Worm (Caenorhabditis elegans) whole organism, young adult: ENCODE measurements around the gene rrf-3.

Source experiments
- B0019.2 ChIP-seq: fragments of 200-800 bp; sonication (Bioruptor generic); conservative IDR thresholded peaks from 2 replicates; pipeline ENCODE4 v1.3.6; 2022; ENCODE audit warnings: missing genetic modification reagents, missing genetic modification characterization, missing compliant biosample characterization
- B0336.3 ChIP-seq: fragments of 200-800 bp; sonication (Bioruptor generic); IDR thresholded peaks from 2 replicates; pipeline ENCODE4 v1.3.6; 2022; ENCODE audit warnings: missing genetic modification characterization, missing compliant biosample characterization
- F10E7.11 ChIP-seq: sonication (generic microtip); optimal IDR thresholded peaks from 2 replicates; lab custom pipeline; 2017; ENCODE audit warnings: mild to moderate bottlenecking, missing genetic modification characterization, moderate library complexity, missing compliant biosample characterization
- F55B11.4 ChIP-seq: sonication (generic microtip); optimal IDR thresholded peaks from 2 replicates; lab custom pipeline; 2016; ENCODE audit warnings: missing compliant biosample characterization, missing genetic modification characterization, borderline replicate concordance; ENCODE audit not compliant: insufficient read depth
- K12H6.12 ChIP-seq: fragments of 200-800 bp; sonication (Bioruptor generic); optimal IDR thresholded peaks from 2 replicates; lab custom pipeline; 2018; ENCODE audit warnings: mild to moderate bottlenecking, missing genetic modification characterization, missing compliant biosample characterization
- T26A5.8 ChIP-seq: sonication (generic microtip); optimal IDR thresholded peaks from 2 replicates; lab custom pipeline; 2016; ENCODE audit warnings: missing genetic modification characterization, missing compliant biosample characterization
- ama-1 ChIP-seq, 3 experiments: fragments of 150-350 bp in 1 of 3; sonication (generic microtip) in 2 of 3; optimal IDR thresholded peaks; 2 replicates each; lab custom pipeline; 2014 to 2018; ENCODE audit warnings: missing biosample characterization in 2 of 3, missing genetic modification characterization in 2 of 3, missing genetic modification reagents in 2 of 3
- aptf-2 ChIP-seq: fragments of 200-800 bp; sonication (Bioruptor generic); conservative IDR thresholded peaks from 2 replicates; pipeline ENCODE4 v1.3.6; 2022; ENCODE audit warnings: missing genetic modification reagents, missing genetic modification characterization, missing compliant biosample characterization
- atf-7 ChIP-seq: sonication (generic microtip); optimal IDR thresholded peaks from 2 replicates; lab custom pipeline; 2017; ENCODE audit warnings: mild to moderate bottlenecking, missing genetic modification characterization, missing compliant biosample characterization
- athp-1 ChIP-seq: sonication (generic microtip); optimal IDR thresholded peaks from 2 replicates; lab custom pipeline; 2017; ENCODE audit warnings: mild to moderate bottlenecking, missing genetic modification characterization, missing compliant biosample characterization
- attf-3 ChIP-seq: fragments of 200-800 bp; sonication (Bioruptor generic); conservative IDR thresholded peaks from 2 replicates; pipeline ENCODE4 v1.3.6; 2022; ENCODE audit warnings: missing genetic modification reagents, missing genetic modification characterization, missing compliant biosample characterization
- attf-5 ChIP-seq: fragments of 200-800 bp; sonication (Bioruptor generic); optimal IDR thresholded peaks from 2 replicates; lab custom pipeline; 2018; ENCODE audit warnings: mild to moderate bottlenecking, missing genetic modification characterization, missing compliant biosample characterization
- ccch-3 ChIP-seq: fragments of 200-800 bp; sonication (Bioruptor generic); optimal IDR thresholded peaks from 2 replicates; lab custom pipeline; 2018; ENCODE audit warnings: mild to moderate bottlenecking, missing genetic modification characterization, missing compliant biosample characterization
- cebp-1 ChIP-seq, 2 experiments: fragments of 200-800 bp in 1 of 2; sonication (Bioruptor generic) in 1 of 2; sonication (generic microtip) in 1 of 2; IDR thresholded peaks in 1 of 2; optimal IDR thresholded peaks in 1 of 2; 2 replicates each; pipeline versions ENCODE4 v1.3.6 to Lab custom; 2017 to 2022; ENCODE audit warnings: missing compliant biosample characterization in 2 of 2, missing genetic modification characterization in 2 of 2, mild to moderate bottlenecking in 1 of 2, missing genetic modification reagents in 1 of 2, moderate library complexity in 1 of 2
- ceh-100 ChIP-seq: fragments of 200-800 bp; sonication (Bioruptor generic); IDR thresholded peaks from 2 replicates; pipeline ENCODE4 v1.3.6; 2022; ENCODE audit warnings: missing genetic modification reagents, missing genetic modification characterization, missing compliant biosample characterization
- ceh-27 ChIP-seq: fragments of 200-800 bp; sonication (Bioruptor generic); optimal IDR thresholded peaks from 2 replicates; lab custom pipeline; 2018; ENCODE audit warnings: mild to moderate bottlenecking, missing genetic modification characterization, moderate library complexity, missing compliant biosample characterization
- ceh-58 ChIP-seq: fragments of 200-800 bp; sonication (Bioruptor generic); IDR thresholded peaks from 2 replicates; pipeline ENCODE4 v1.3.6; 2022; ENCODE audit warnings: missing genetic modification characterization, missing compliant biosample characterization
- ceh-91 ChIP-seq: fragments of 200-800 bp; sonication (Bioruptor generic); IDR thresholded peaks from 2 replicates; pipeline ENCODE4 v1.3.6; 2022; ENCODE audit warnings: missing genetic modification reagents, missing genetic modification characterization, missing compliant biosample characterization
- dpl-1 ChIP-seq: fragments of 150-350 bp; optimal IDR thresholded peaks from 2 replicates; lab custom pipeline; 2014; ENCODE audit warnings: missing biosample characterization, missing genetic modification reagents, missing genetic modification characterization
- egl-44 ChIP-seq: fragments of 200-800 bp; sonication (Bioruptor generic); IDR thresholded peaks from 2 replicates; pipeline ENCODE4 v1.3.6; 2022; ENCODE audit warnings: missing genetic modification reagents, missing genetic modification characterization, missing compliant biosample characterization
- ets-4 ChIP-seq: fragments of 200-800 bp; sonication (Bioruptor generic); optimal IDR thresholded peaks from 2 replicates; lab custom pipeline; 2018; ENCODE audit warnings: mild to moderate bottlenecking, missing genetic modification characterization, missing compliant biosample characterization
- fkh-3 ChIP-seq: sonication (generic microtip); optimal IDR thresholded peaks from 2 replicates; lab custom pipeline; 2016; ENCODE audit warnings: mild to moderate bottlenecking, missing genetic modification characterization, missing compliant biosample characterization
- gei-17 ChIP-seq: fragments of 200-800 bp; sonication (Bioruptor generic); optimal IDR thresholded peaks from 2 replicates; lab custom pipeline; 2018; ENCODE audit warnings: mild to moderate bottlenecking, missing genetic modification characterization, missing compliant biosample characterization
- hlh-26 ChIP-seq: fragments of 200-800 bp; sonication (Bioruptor generic); conservative IDR thresholded peaks from 2 replicates; pipeline ENCODE4 v1.3.6; 2022; ENCODE audit warnings: missing genetic modification reagents, missing genetic modification characterization, missing compliant biosample characterization
- hmg-1.2 ChIP-seq: fragments of 200-800 bp; sonication (Bioruptor generic); IDR thresholded peaks from 2 replicates; pipeline ENCODE4 v1.3.6; 2022; ENCODE audit warnings: missing genetic modification reagents, missing genetic modification characterization, missing compliant biosample characterization
- hmg-20 ChIP-seq: fragments of 200-800 bp; sonication (Bioruptor generic); IDR thresholded peaks from 2 replicates; pipeline ENCODE4 v1.3.6; 2022; ENCODE audit warnings: missing genetic modification reagents, missing genetic modification characterization, missing compliant biosample characterization
- let-607 ChIP-seq, 2 experiments: fragments of 200-800 bp in 1 of 2; sonication (Bioruptor generic) in 1 of 2; sonication (generic microtip) in 1 of 2; optimal IDR thresholded peaks; 2 replicates each; lab custom pipeline; 2016 to 2018; ENCODE audit warnings: mild to moderate bottlenecking in 2 of 2, missing compliant biosample characterization in 2 of 2, missing genetic modification characterization in 2 of 2, moderate library complexity in 2 of 2, missing genotype in 1 of 2
- lsl-1 ChIP-seq: fragments of 200-800 bp; sonication (Bioruptor generic); optimal IDR thresholded peaks from 2 replicates; lab custom pipeline; 2018; ENCODE audit warnings: mild to moderate bottlenecking, missing genetic modification characterization, moderate library complexity, missing compliant biosample characterization
- madf-10 ChIP-seq: sonication (generic microtip); optimal IDR thresholded peaks from 2 replicates; lab custom pipeline; 2016; ENCODE audit warnings: mild to moderate bottlenecking, missing genetic modification characterization, missing compliant biosample characterization
- madf-3 ChIP-seq: fragments of 200-800 bp; sonication (Bioruptor generic); IDR thresholded peaks from 2 replicates; pipeline ENCODE4 v1.3.6; 2022; ENCODE audit warnings: missing genetic modification reagents, missing genetic modification characterization, missing compliant biosample characterization
- madf-6 ChIP-seq: fragments of 200-800 bp; sonication (Bioruptor generic); IDR thresholded peaks from 2 replicates; pipeline ENCODE4 v1.3.6; 2022; ENCODE audit warnings: missing genetic modification reagents, missing genetic modification characterization, missing compliant biosample characterization
- madf-8 ChIP-seq: fragments of 200-800 bp; sonication (Bioruptor generic); conservative IDR thresholded peaks from 2 replicates; pipeline ENCODE4 v1.3.6; 2022; ENCODE audit warnings: missing genetic modification reagents, missing genetic modification characterization, missing compliant biosample characterization
- nhr-179 ChIP-seq: sonication (generic microtip); optimal IDR thresholded peaks from 2 replicates; lab custom pipeline; 2016; ENCODE audit warnings: mild to moderate bottlenecking, missing genetic modification characterization, missing compliant biosample characterization
- nhr-27 ChIP-seq: fragments of 200-800 bp; sonication (Bioruptor generic); optimal IDR thresholded peaks from 2 replicates; lab custom pipeline; 2018; ENCODE audit warnings: mild to moderate bottlenecking, missing genetic modification characterization, moderate library complexity, missing compliant biosample characterization
- nhr-80 ChIP-seq: sonication (generic microtip); optimal IDR thresholded peaks from 2 replicates; lab custom pipeline; 2016; ENCODE audit warnings: missing genetic modification characterization, missing compliant biosample characterization
- pbrm-1 ChIP-seq: fragments of 200-800 bp; sonication (Bioruptor generic); IDR thresholded peaks from 2 replicates; pipeline ENCODE4 v1.3.6; 2022; ENCODE audit warnings: missing genetic modification reagents, missing genetic modification characterization, missing compliant biosample characterization
- pha-4 ChIP-seq: fragments of 150-350 bp; sonication (generic microtip); optimal IDR thresholded peaks from 2 replicates; lab custom pipeline; 2014; ENCODE audit warnings: missing biosample characterization, missing genetic modification reagents, missing genetic modification characterization
- rcor-1 ChIP-seq: fragments of 200-800 bp; sonication (Bioruptor generic); IDR thresholded peaks from 2 replicates; pipeline ENCODE4 v1.3.6; 2022; ENCODE audit warnings: missing genetic modification reagents, missing genetic modification characterization, missing compliant biosample characterization
- repo-1 ChIP-seq: sonication (generic microtip); optimal IDR thresholded peaks from 2 replicates; lab custom pipeline; 2017; ENCODE audit warnings: mild to moderate bottlenecking, missing genetic modification characterization, missing compliant biosample characterization
- snpc-1.3 ChIP-seq: sonication (generic microtip); optimal IDR thresholded peaks from 2 replicates; lab custom pipeline; 2017; ENCODE audit warnings: missing genetic modification characterization, mild to moderate bottlenecking, missing compliant biosample characterization, antibody characterized with exemption, moderate library complexity, missing genotype, missing genetic modification reagents; ENCODE audit not compliant: insufficient read depth
- tbx-9 ChIP-seq: sonication (generic microtip); optimal IDR thresholded peaks from 2 replicates; lab custom pipeline; 2016; ENCODE audit warnings: borderline replicate concordance, missing genetic modification characterization, inconsistent platforms, missing compliant biosample characterization
- xnd-1 ChIP-seq: sonication (generic microtip); optimal IDR thresholded peaks from 2 replicates; lab custom pipeline; 2016; ENCODE audit warnings: missing genotype, missing genetic modification reagents, missing genetic modification characterization, missing compliant biosample characterization
- zim-3 ChIP-seq: sonication (generic microtip); optimal IDR thresholded peaks from 2 replicates; lab custom pipeline; 2017; ENCODE audit warnings: mild to moderate bottlenecking, missing genetic modification characterization, moderate library complexity, missing compliant biosample characterization
- ztf-22 ChIP-seq: fragments of 200-800 bp; sonication (Bioruptor generic); optimal IDR thresholded peaks from 2 replicates; lab custom pipeline; 2018; ENCODE audit warnings: mild to moderate bottlenecking, missing genetic modification characterization, moderate library complexity, missing compliant biosample characterization
- ztf-3 ChIP-seq: fragments of 200-800 bp; sonication (Bioruptor generic); optimal IDR thresholded peaks from 2 replicates; lab custom pipeline; 2018; ENCODE audit warnings: mild to moderate bottlenecking, missing genetic modification characterization, missing compliant biosample characterization

The rrf-3 gene

ce11 chrII:8138015-8138546 lies 24.2 kb upstream of the rrf-3 start, which contains the start of gene cdc-48.2:
cdc-48.2 (plus strand) TSS chrII:8138496.
- TF ChIP-seq ceh-100 (0 out of 2 replicates have a peak, but pooled peaks have one; percentile 9), rcor-1 (GFP tag; lab: Robert Waterston, UW) (0 out of 2 replicates have a peak, but pooled peaks have one; percentile 17), cebp-1 (GFP tag; IDR thresholded peaks at IDR 0.05; lab: Robert Waterston, UW) (no peak), cebp-1 (tag; optimal IDR thresholded peaks at IDR 0.05; lab: Kevin White, UChicago) (peak; percentile 4), athp-1 (tag; lab: Kevin White, UChicago) (no peak), pbrm-1 (GFP tag; lab: Robert Waterston, UW) (no peak), hmg-1.2 (GFP tag; lab: Robert Waterston, UW) (0 out of 2 replicates have a peak, but pooled peaks have one; percentile 14), B0019.2 (GFP tag; lab: Robert Waterston, UW) (no peak), egl-44 (no peak), attf-3 (GFP tag; lab: Robert Waterston, UW) (no peak), attf-5 (GFP tag; lab: Kevin White, UChicago) (peak; percentile 36), nhr-80 (tag; lab: Kevin White, UChicago) (peak; percentile 2)

ce11 chrII:8141135-8141534 lies 21.1 kb upstream of the rrf-3 start:
- peak; percentile 15 for TF ChIP-seq repo-1
- TF ChIP-seq pbrm-1 (GFP tag; lab: Robert Waterston, UW), result 0 out of 2 replicates have a peak, but pooled peaks have one; percentile 37
- no peak for TF ChIP-seq fkh-3 (tag; lab: Kevin White, UChicago)
- TF ChIP-seq hmg-20 (GFP tag; lab: Robert Waterston, UW), result no peak
- no peak for TF ChIP-seq xnd-1 (tag; lab: Kevin White, UChicago)
- TF ChIP-seq ceh-91 (GFP tag; lab: Robert Waterston, UW), result no peak
- TF ChIP-seq nhr-27 (tag; lab: Kevin White, UChicago), result peak; percentile 11
- no peak for TF ChIP-seq nhr-179 (tag; lab: Kevin White, UChicago)
- no peak for TF ChIP-seq aptf-2 (GFP tag; lab: Robert Waterston, UW)
- TF ChIP-seq madf-3, result no peak
- no peak for TF ChIP-seq F10E7.11
- no peak for TF ChIP-seq hlh-26 (GFP tag; lab: Robert Waterston, UW)
- no peak for TF ChIP-seq pha-4
- no peak for TF ChIP-seq K12H6.12
- no peak for TF ChIP-seq ets-4 (GFP tag; lab: Kevin White, UChicago)
- no peak for TF ChIP-seq ceh-27
- TF ChIP-seq gei-17 (GFP tag; lab: Kevin White, UChicago), result no peak
- TF ChIP-seq dpl-1 (GFP tag; lab: Kevin White, UChicago), result no peak
- no peak for TF ChIP-seq ceh-58 (GFP tag; lab: Robert Waterston, UW)
- no peak for TF ChIP-seq ztf-22 (GFP tag; lab: Kevin White, UChicago)
- no peak for TF ChIP-seq egl-44
- TF ChIP-seq let-607 (tag; optimal IDR thresholded peaks at IDR 0.05; lab: Kevin White, UChicago), result no peak
- TF ChIP-seq T26A5.8 (tag; lab: Kevin White, UChicago), result no peak
- no peak for TF ChIP-seq ccch-3 (GFP tag; lab: Kevin White, UChicago)
- no peak for TF ChIP-seq F55B11.4 (tag; lab: Kevin White, UChicago)
- no peak for TF ChIP-seq zim-3 (tag; lab: Kevin White, UChicago)
- no peak for TF ChIP-seq lsl-1 (GFP tag; lab: Kevin White, UChicago)
- peak; percentile 66; the same call in 1 of the 2 replicates for TF ChIP-seq B0336.3 (GFP tag; lab: Robert Waterston, UW)
- no peak for TF ChIP-seq ama-1 (optimal IDR thresholded peaks at IDR 0.05; lab: Kevin White, UChicago)
- peak in 1 of 2 experiments; percentile 31 for TF ChIP-seq ama-1 (GFP tag; optimal IDR thresholded peaks at IDR 0.05; lab: Kevin White, UChicago)
- TF ChIP-seq cebp-1 (GFP tag; IDR thresholded peaks at IDR 0.05; lab: Robert Waterston, UW), result no peak
- TF ChIP-seq cebp-1 (tag; optimal IDR thresholded peaks at IDR 0.05; lab: Kevin White, UChicago), result peak; percentile 41
- no peak for TF ChIP-seq ztf-3 (GFP tag; lab: Kevin White, UChicago)
- TF ChIP-seq snpc-1.3 (tag; lab: Kevin White, UChicago), result no peak
- no peak for TF ChIP-seq tbx-9 (tag; lab: Kevin White, UChicago)
- TF ChIP-seq madf-8, result no peak
- TF ChIP-seq madf-10 (tag; lab: Kevin White, UChicago), result no peak
- TF ChIP-seq atf-7 (tag; lab: Kevin White, UChicago), result no peak
- peak; percentile 36; the same call in 1 of the 2 replicates for TF ChIP-seq madf-6 (GFP tag; lab: Robert Waterston, UW)
